Worm (Caenorhabditis elegans): ENCODE data around the gene ocr-4.
"Not testable (repeated sequence)": the region's sequence is repeated elsewhere in the genome, so short reads cannot be mapped to it uniquely, and the experiment has no call there.

DNA sequence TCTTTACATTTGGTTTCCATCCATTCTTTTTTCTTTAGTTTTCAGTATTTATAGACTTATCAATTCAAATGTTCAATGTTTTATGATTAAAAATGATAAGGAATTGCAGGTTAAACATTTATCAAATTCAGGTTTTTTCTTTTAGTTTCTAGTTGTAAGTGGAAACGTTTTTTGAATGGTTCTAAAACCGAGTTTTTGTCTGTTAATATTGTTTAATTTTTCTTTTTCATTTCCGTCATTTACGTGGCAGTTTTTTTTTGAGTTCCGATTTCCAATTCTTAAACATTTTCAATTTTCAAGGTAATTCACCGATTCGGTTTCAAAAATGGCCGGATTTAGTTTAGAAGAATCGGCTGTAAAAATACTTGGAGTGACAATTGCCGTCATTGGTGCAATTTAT, 42.3 kb upstream of the ocr-4 start, which contains the start of gene T12B3.3:
- not testable (repeated sequence) for TF ChIP-seq fos-1 (tag; optimal IDR thresholded peaks at IDR 0.05); ces-1 (GFP tag; optimal IDR thresholded peaks at IDR 0.05); ceh-90 (tag; optimal IDR thresholded peaks at IDR 0.05); egl-27 (tag; optimal IDR thresholded peaks at IDR 0.05); ceh-8 (GFP tag; optimal IDR thresholded peaks at IDR 0.05); elt-3 (tag; optimal IDR thresholded peaks at IDR 0.05); hlh-4 (tag; optimal IDR thresholded peaks at IDR 0.05); lin-39 (tag; optimal IDR thresholded peaks at IDR 0.05); nhr-237 (tag; optimal IDR thresholded peaks at IDR 0.05); aly-2 (tag; optimal IDR thresholded peaks at IDR 0.05); ama-1 (optimal IDR thresholded peaks at IDR 0.05); lin-13 (GFP tag; optimal IDR thresholded peaks at IDR 0.05); nhr-11 (tag; optimal IDR thresholded peaks at IDR 0.05)
